Worm (Caenorhabditis elegans) whole organism, L3 larva: ENCODE data around the gene W03C9.8.

ENCODE experiments used
- daf-12 ChIP-seq: fragments of 150-350 bp; optimal IDR thresholded peaks from 2 replicates; lab custom pipeline; 2014; ENCODE audit warnings: missing biosample characterization, missing genetic modification reagents, missing genetic modification characterization
- egl-27 ChIP-seq: sonication (generic microtip); optimal IDR thresholded peaks from 4 replicates; lab custom pipeline; 2017; ENCODE audit warnings: missing biosample characterization, missing genetic modification reagents, missing genetic modification characterization
- egl-5 ChIP-seq: fragments of 150-350 bp; optimal IDR thresholded peaks from 2 replicates; lab custom pipeline; 2017; ENCODE audit warnings: missing biosample characterization, missing genetic modification reagents, missing genetic modification characterization, inconsistent platforms
- elt-3 ChIP-seq, 3 experiments: fragments of 150-350 bp in 1 of 3; sonication (generic microtip) in 2 of 3; optimal IDR thresholded peaks; 2 replicates in 2 of 3; 4 replicates in 1 of 3; lab custom pipeline; 2014 to 2017; ENCODE audit warnings: missing biosample characterization in 3 of 3, missing genetic modification characterization in 3 of 3
- jun-1 ChIP-seq: fragments of 150-350 bp; optimal IDR thresholded peaks from 2 replicates; lab custom pipeline; 2014; ENCODE audit warnings: missing biosample characterization, missing genetic modification reagents, missing genetic modification characterization
- lsy-12 ChIP-seq: sonication (generic microtip); optimal IDR thresholded peaks from 2 replicates; lab custom pipeline; 2016; ENCODE audit warnings: mild to moderate bottlenecking, missing genetic modification characterization, missing compliant biosample characterization
- mdl-1 ChIP-seq: fragments of 150-350 bp; optimal IDR thresholded peaks from 2 replicates; lab custom pipeline; 2014; ENCODE audit warnings: missing biosample characterization, missing genetic modification characterization
- nhr-12 ChIP-seq: fragments of 150-350 bp; optimal IDR thresholded peaks from 2 replicates; lab custom pipeline; 2014; ENCODE audit warnings: missing biosample characterization, missing genetic modification characterization
- nhr-23 ChIP-seq: fragments of 150-350 bp; optimal IDR thresholded peaks from 2 replicates; lab custom pipeline; 2014; ENCODE audit warnings: missing biosample characterization, missing genetic modification reagents, missing genetic modification characterization
- pha-4 ChIP-seq: fragments of 150-350 bp; optimal IDR thresholded peaks from 2 replicates; lab custom pipeline; 2014; ENCODE audit warnings: missing biosample characterization, missing genetic modification reagents, missing genetic modification characterization
- snpc-4 ChIP-seq: fragments of 150-350 bp; optimal IDR thresholded peaks from 2 replicates; lab custom pipeline; 2014; ENCODE audit warnings: missing biosample characterization, missing genetic modification characterization
- unc-39 ChIP-seq: sonication (generic microtip); optimal IDR thresholded peaks from 4 replicates; lab custom pipeline; 2017; ENCODE audit warnings: missing biosample characterization, missing genetic modification characterization
- unc-62 ChIP-seq: fragments of 150-350 bp; sonication (generic microtip); optimal IDR thresholded peaks from 4 replicates; lab custom pipeline; 2014; ENCODE audit warnings: missing biosample characterization, missing genetic modification reagents, missing genetic modification characterization
- zag-1 ChIP-seq: fragments of 150-350 bp; optimal IDR thresholded peaks from 2 replicates; lab custom pipeline; 2014; ENCODE audit warnings: missing biosample characterization, missing genetic modification characterization

- peak; percentile 22 for TF ChIP-seq nhr-23 (tag; lab: Kevin White, UChicago)
- no peak for TF ChIP-seq unc-39
- peak; percentile 5 for TF ChIP-seq snpc-4 (tag; lab: Kevin White, UChicago)
- no peak for TF ChIP-seq daf-12 (tag; lab: Kevin White, UChicago)
- TF ChIP-seq nhr-12 (tag; lab: Kevin White, UChicago): no peak
- TF ChIP-seq egl-5 (tag; lab: Kevin White, UChicago): peak; percentile 18
- TF ChIP-seq lsy-12 (tag; lab: Kevin White, UChicago): peak; percentile 50
- no peak for TF ChIP-seq mdl-1
- no peak for TF ChIP-seq unc-62
- no peak for TF ChIP-seq egl-27 (tag; lab: Kevin White, UChicago)
- peak; percentile 48 for TF ChIP-seq pha-4 (tag; lab: Kevin White, UChicago)
- no peak for TF ChIP-seq zag-1
- no peak for TF ChIP-seq jun-1 (tag; lab: Kevin White, UChicago)
- no peak for TF ChIP-seq elt-3 (tag; optimal IDR thresholded peaks at IDR 0.05; lab: Kevin White, UChicago)
Observed at ce11 chrII:11958793-11959574, 10.4 kb downstream of the W03C9.8 start.
